Fruit fly (Drosophila melanogaster) whole organism, embryonic: ENCODE measurements around the gene CG9133.

Experiments
- Aef1 ChIP-seq: fragments of 200-800 bp; sonication (Bioruptor generic); IDR thresholded peaks from 3 replicates; pipeline ENCODE4 v1.3.6; 2022; ENCODE audit warnings: missing biosample characterization, missing genetic modification characterization
- Antp ChIP-seq: fragments of 200-800 bp; sonication (Bioruptor generic); optimal IDR thresholded peaks from 3 replicates; lab custom pipeline; 2016; ENCODE audit warnings: missing biosample characterization, missing genetic modification characterization
- CG10565 ChIP-seq: fragments of 200-800 bp; sonication (Bioruptor generic); optimal IDR thresholded peaks from 3 replicates; lab custom pipeline; 2016; ENCODE audit warnings: missing biosample characterization, mild to moderate bottlenecking, missing genetic modification characterization
- CG10979 ChIP-seq: fragments of 200-800 bp; sonication (Bioruptor generic); optimal IDR thresholded peaks from 2 replicates; lab custom pipeline; 2018; ENCODE audit warnings: missing biosample characterization, mild to moderate bottlenecking, missing genetic modification characterization, moderate library complexity
- CG12236 ChIP-seq: fragments of 200-800 bp; sonication (Bioruptor generic); optimal IDR thresholded peaks from 2 replicates; lab custom pipeline; 2016; ENCODE audit warnings: missing biosample characterization, missing genetic modification characterization
- CG12744 ChIP-seq: fragments of 200-800 bp; sonication (Bioruptor generic); optimal IDR thresholded peaks from 2 replicates; lab custom pipeline; 2016; ENCODE audit warnings: missing biosample characterization, missing genetic modification characterization
- CG13287 ChIP-seq: fragments of 200-800 bp; sonication (Bioruptor generic); IDR thresholded peaks from 2 replicates; pipeline ENCODE4 v1.3.6; 2022; ENCODE audit warnings: missing biosample characterization, missing genetic modification characterization; ENCODE audit not compliant: partially characterized antibody
- CG13775 ChIP-seq: fragments of 200-800 bp; sonication (Bioruptor generic); optimal IDR thresholded peaks from 3 replicates; lab custom pipeline; 2017; ENCODE audit warnings: missing biosample characterization, mild to moderate bottlenecking, missing genetic modification characterization
- CG13894 ChIP-seq: fragments of 200-800 bp; sonication (Bioruptor generic); optimal IDR thresholded peaks from 3 replicates; lab custom pipeline; 2018; ENCODE audit warnings: missing biosample characterization, mild to moderate bottlenecking, missing genetic modification characterization, moderate library complexity
- CG14710 ChIP-seq: fragments of 200-800 bp; sonication (Bioruptor generic); optimal IDR thresholded peaks from 3 replicates; lab custom pipeline; 2019; ENCODE audit warnings: missing biosample characterization, mild to moderate bottlenecking, missing genetic modification characterization, moderate library complexity
- CG15479 ChIP-seq: fragments of 200-800 bp; sonication (Bioruptor generic); optimal IDR thresholded peaks from 3 replicates; lab custom pipeline; 2019; ENCODE audit warnings: missing biosample characterization, mild to moderate bottlenecking, missing genetic modification characterization, moderate library complexity
- CG15514 ChIP-seq: fragments of 200-800 bp; sonication (Bioruptor generic); optimal IDR thresholded peaks from 3 replicates; lab custom pipeline; 2017; ENCODE audit warnings: missing biosample characterization, missing genetic modification characterization, mild to moderate bottlenecking, moderate library complexity, missing genetic modification reagents
- CG1603 ChIP-seq: fragments of 200-800 bp; sonication (Bioruptor generic); optimal IDR thresholded peaks from 2 replicates; lab custom pipeline; 2019; ENCODE audit warnings: missing biosample characterization, mild to moderate bottlenecking, missing genetic modification characterization, moderate library complexity
- CG17385 ChIP-seq: fragments of 200-800 bp; sonication (Bioruptor generic); optimal IDR thresholded peaks from 3 replicates; lab custom pipeline; 2018; ENCODE audit warnings: missing biosample characterization, mild to moderate bottlenecking, missing genetic modification characterization
- CG17829 ChIP-seq: fragments of 200-800 bp; optimal IDR thresholded peaks from 2 replicates; lab custom pipeline; 2019; ENCODE audit warnings: missing biosample characterization, mild to moderate bottlenecking, missing genetic modification characterization, moderate library complexity
- CG1832 ChIP-seq: fragments of 200-800 bp; sonication (Bioruptor generic); optimal IDR thresholded peaks from 2 replicates; lab custom pipeline; 2017; ENCODE audit warnings: missing biosample characterization, mild to moderate bottlenecking, missing genetic modification characterization, inconsistent platforms
- CG3726 ChIP-seq: fragments of 200-800 bp; sonication (Bioruptor generic); IDR thresholded peaks from 3 replicates; pipeline ENCODE4, ENCODE4 v1.3.6; 2022; ENCODE audit warnings: missing biosample characterization, missing genetic modification characterization
- CG4282 ChIP-seq: fragments of 200-800 bp; sonication (Bioruptor generic); optimal IDR thresholded peaks from 2 replicates; lab custom pipeline; 2016; ENCODE audit warnings: missing biosample characterization, missing genetic modification characterization
- CG6272 ChIP-seq: fragments of 200-800 bp; sonication (Bioruptor generic); IDR thresholded peaks from 2 replicates; pipeline ENCODE4 v1.3.6; 2022; ENCODE audit warnings: missing biosample characterization, missing genetic modification characterization
- CG7372 ChIP-seq: fragments of 200-800 bp; sonication (Bioruptor generic); IDR thresholded peaks from 2 replicates; pipeline ENCODE4 v1.3.6; 2022; ENCODE audit warnings: missing biosample characterization, missing genetic modification characterization
- CG7963 ChIP-seq: fragments of 200-800 bp; sonication (Bioruptor generic); IDR thresholded peaks from 3 replicates; pipeline ENCODE4 v1.3.6; 2022; ENCODE audit warnings: missing biosample characterization, missing genetic modification characterization; ENCODE audit not compliant: partially characterized antibody
- CG8478 ChIP-seq: fragments of >200 bp; optimal IDR thresholded peaks from 2 replicates; lab custom pipeline; 2018
- CG8944 ChIP-seq: fragments of 200-800 bp; sonication (Bioruptor generic); optimal IDR thresholded peaks from 3 replicates; lab custom pipeline; 2016; ENCODE audit warnings: missing biosample characterization, missing genetic modification characterization
- CG9437 ChIP-seq: fragments of 200-800 bp; sonication (Bioruptor generic); optimal IDR thresholded peaks from 2 replicates; lab custom pipeline; 2018; ENCODE audit warnings: missing biosample characterization, mild to moderate bottlenecking, missing genetic modification characterization
- CoRest ChIP-seq: fragments of 200-800 bp; sonication (Bioruptor generic); optimal IDR thresholded peaks from 3 replicates; lab custom pipeline; 2018; ENCODE audit warnings: missing biosample characterization, mild to moderate bottlenecking, missing genetic modification characterization, moderate library complexity
- CrebB ChIP-seq: fragments of 200-800 bp; sonication (Bioruptor generic); optimal IDR thresholded peaks from 3 replicates; lab custom pipeline; 2018; ENCODE audit warnings: missing biosample characterization, mild to moderate bottlenecking, missing genetic modification characterization
- GATAe ChIP-seq: fragments of 200-800 bp; sonication (Bioruptor generic); conservative IDR thresholded peaks from 2 replicates; pipeline ENCODE4 v1.3.6; 2022; ENCODE audit warnings: missing biosample characterization, missing genetic modification characterization
- Hand ChIP-seq: fragments of 200-800 bp; sonication (Bioruptor generic); optimal IDR thresholded peaks from 2 replicates; lab custom pipeline; 2017; ENCODE audit warnings: mild to moderate bottlenecking, missing biosample characterization, missing genetic modification reagents, missing genetic modification characterization
- Kr ChIP-seq: fragments of 200-800 bp; sonication (Bioruptor generic); optimal IDR thresholded peaks from 2 replicates; lab custom pipeline; 2017; ENCODE audit warnings: missing biosample characterization, mild to moderate bottlenecking, missing genetic modification characterization
- Mad ChIP-seq: fragments of 200-800 bp; sonication (Bioruptor generic); optimal IDR thresholded peaks from 2 replicates; lab custom pipeline; 2016; ENCODE audit warnings: missing biosample characterization, missing genetic modification characterization
- Oli ChIP-seq: fragments of 200-800 bp; sonication (Bioruptor generic); optimal IDR thresholded peaks from 2 replicates; lab custom pipeline; 2018; ENCODE audit warnings: missing biosample characterization, mild to moderate bottlenecking, missing genetic modification characterization, moderate library complexity
- Sox102F ChIP-seq: fragments of 200-800 bp; sonication (Bioruptor generic); optimal IDR thresholded peaks from 2 replicates; lab custom pipeline; 2018; ENCODE audit warnings: missing biosample characterization, mild to moderate bottlenecking, missing genetic modification characterization, moderate library complexity
- TFAM ChIP-seq: fragments of 200-800 bp; sonication (Bioruptor generic); optimal IDR thresholded peaks from 2 replicates; lab custom pipeline; 2017; ENCODE audit warnings: missing biosample characterization, missing genetic modification characterization, inconsistent platforms
- Xbp1 ChIP-seq: fragments of 200-800 bp; sonication (Bioruptor generic); optimal IDR thresholded peaks from 3 replicates; lab custom pipeline; 2016; ENCODE audit warnings: missing biosample characterization, mild to moderate bottlenecking, missing genetic modification characterization
- bab2 ChIP-seq: fragments of 200-800 bp; sonication (Bioruptor generic); optimal IDR thresholded peaks from 2 replicates; lab custom pipeline; 2016; ENCODE audit warnings: missing biosample characterization, missing genetic modification characterization
- bbx ChIP-seq: fragments of 200-800 bp; sonication (Bioruptor generic); IDR thresholded peaks from 2 replicates; pipeline ENCODE4 v1.3.6; 2022; ENCODE audit warnings: missing biosample characterization, missing genetic modification characterization; ENCODE audit not compliant: partially characterized antibody
- bigmax ChIP-seq: fragments of 200-800 bp; sonication (Bioruptor generic); optimal IDR thresholded peaks from 2 replicates; lab custom pipeline; 2018; ENCODE audit warnings: missing biosample characterization, mild to moderate bottlenecking, missing genetic modification characterization
- cad ChIP-seq: fragments of >200 bp; optimal IDR thresholded peaks from 2 replicates; lab custom pipeline; 2017; ENCODE audit warnings: missing biosample characterization, missing genetic modification characterization
- dmrt99B ChIP-seq: fragments of 200-800 bp; sonication (Bioruptor generic); optimal IDR thresholded peaks from 2 replicates; lab custom pipeline; 2018; ENCODE audit warnings: missing biosample characterization, mild to moderate bottlenecking, missing genetic modification characterization, moderate library complexity
- dysf ChIP-seq: fragments of 200-800 bp; sonication (Bioruptor generic); IDR thresholded peaks from 3 replicates; pipeline ENCODE4 v1.3.6; 2022; ENCODE audit warnings: missing biosample characterization, missing genetic modification characterization
- lbe ChIP-seq: fragments of 200-800 bp; sonication (Bioruptor generic); optimal IDR thresholded peaks from 2 replicates; lab custom pipeline; 2016; ENCODE audit warnings: missing biosample characterization, mild to moderate bottlenecking, missing genetic modification characterization
- lilli ChIP-seq: fragments of 200-800 bp; sonication (Bioruptor generic); optimal IDR thresholded peaks from 3 replicates; lab custom pipeline; 2016; ENCODE audit warnings: missing biosample characterization, missing genetic modification characterization
- onecut ChIP-seq: fragments of 200-800 bp; sonication (Bioruptor generic); IDR thresholded peaks from 2 replicates; pipeline ENCODE4 v1.3.6; 2022; ENCODE audit warnings: missing biosample characterization, missing genetic modification characterization
- org-1 ChIP-seq: fragments of 200-800 bp; sonication (Bioruptor generic); optimal IDR thresholded peaks from 2 replicates; lab custom pipeline; 2017; ENCODE audit warnings: missing biosample characterization, missing genetic modification characterization
- pzg ChIP-seq: fragments of 200-800 bp; sonication (Bioruptor generic); optimal IDR thresholded peaks from 3 replicates; lab custom pipeline; 2018; ENCODE audit warnings: missing biosample characterization, mild to moderate bottlenecking, missing genetic modification characterization, moderate library complexity
- run ChIP-seq: fragments of 200-800 bp; sonication (Bioruptor generic); optimal IDR thresholded peaks from 3 replicates; lab custom pipeline; 2018; ENCODE audit warnings: missing biosample characterization, mild to moderate bottlenecking, missing genetic modification characterization
- slou ChIP-seq: fragments of 200-800 bp; sonication (Bioruptor generic); optimal IDR thresholded peaks from 3 replicates; lab custom pipeline; 2016; ENCODE audit warnings: missing biosample characterization, missing genetic modification characterization
- tll ChIP-seq, 2 experiments: fragments of 200-800 bp in 1 of 2; fragments of >200 bp in 1 of 2; sonication (Bioruptor generic) in 1 of 2; optimal IDR thresholded peaks; 2 replicates each; lab custom pipeline; 2017 to 2019; ENCODE audit warnings: missing biosample characterization in 2 of 2, missing genetic modification characterization in 2 of 2, mild to moderate bottlenecking in 1 of 2, moderate library complexity in 1 of 2
- zfh1 ChIP-seq: fragments of 200-800 bp; sonication (Bioruptor generic); IDR thresholded peaks from 3 replicates; pipeline ENCODE4 v1.3.6; 2022; ENCODE audit warnings: missing biosample characterization, missing genetic modification characterization

CG9133 gene

DNA sequence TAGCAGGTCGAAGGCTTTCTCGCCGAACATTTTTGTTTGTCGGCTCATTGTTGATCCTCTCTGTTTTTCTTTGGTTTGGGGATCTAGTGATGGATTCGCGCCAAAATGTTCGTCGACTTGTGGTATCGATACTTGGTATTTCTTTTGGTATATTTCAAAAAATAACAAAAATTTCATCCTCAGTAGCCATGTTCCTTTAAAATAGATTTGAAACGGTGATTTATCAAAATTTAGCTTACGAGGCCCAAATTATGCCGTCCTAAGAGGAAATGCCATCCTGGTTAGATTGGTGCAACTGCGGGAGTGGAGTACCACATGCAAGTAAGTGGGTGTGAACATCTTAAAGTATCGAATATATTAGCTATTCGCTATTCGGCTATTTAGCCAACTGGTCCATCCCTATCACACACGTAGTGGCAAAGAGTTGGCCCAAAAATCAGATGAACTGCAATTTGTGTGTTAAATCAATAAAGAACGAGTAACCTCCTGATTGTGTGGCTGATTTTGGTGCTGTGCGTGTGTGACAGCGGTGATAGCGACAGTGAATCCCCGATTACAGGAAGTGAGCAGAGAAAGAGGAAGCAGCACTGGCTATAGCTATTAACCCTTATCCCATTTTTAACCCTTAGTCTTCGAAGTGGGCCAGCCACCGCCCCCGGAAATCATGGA is 4.1 kb upstream of the CG9133 start, which contains the start of the genes Psf1 and Sac1 (continued):
- TF ChIP-seq CG4282 (GFP tag; lab: Kevin White, UChicago) (no peak), CG13894 (tag; lab: Kevin White, UChicago) (no peak), Sox102F (GFP tag; lab: Kevin White, UChicago) (peak; percentile 32), TFAM (GFP tag; lab: Kevin White, UChicago) (no peak), cad (GFP tag; lab: Kevin White, UChicago) (no peak), Xbp1 (peak; percentile 70), CG15479 (GFP tag; lab: Kevin White, UChicago) (no peak), Kr (no peak), lilli (peak; percentile 76), Antp (GFP tag; lab: Kevin White, UChicago) (peak; percentile 72), CoRest (tag; lab: Kevin White, UChicago) (peak; percentile 71), CG14710 (peak; percentile 81), CrebB (no peak), onecut (GFP tag; lab: Robert Waterston, UW) (peak; percentile 66), zfh1 (peak; percentile 36; the same call in 1 of the 3 replicates), CG15514 (peak; percentile 56), CG10565 (GFP tag; lab: Kevin White, UChicago) (no peak), bigmax (GFP tag; lab: Kevin White, UChicago) (no peak), CG3726 (GFP tag; lab: Robert Waterston, UW) (no peak), CG10979 (tag; lab: Kevin White, UChicago) (peak; percentile 40), tll (GFP tag; optimal IDR thresholded peaks at IDR 0.05; lab: Kevin White, UChicago) (peak in 1 of 2 experiments; percentile 61), Aef1 (GFP tag; lab: Robert Waterston, UW) (0 out of 3 replicates have a peak, but pooled peaks have one; percentile 25), bab2 (GFP tag; lab: Kevin White, UChicago) (peak; percentile 73), CG17385 (GFP tag; lab: Kevin White, UChicago) (peak; percentile 79), CG7372 (GFP tag; lab: Robert Waterston, UW) (no peak), slou (GFP tag; lab: Kevin White, UChicago) (no peak), GATAe (GFP tag; lab: Robert Waterston, UW) (no peak), CG7963 (GFP tag; lab: Robert Waterston, UW) (no peak), CG9437 (peak; percentile 50), Oli (tag; lab: Kevin White, UChicago) (no peak), CG13775 (GFP tag; lab: Kevin White, UChicago) (peak; percentile 50), CG1832 (GFP tag; lab: Kevin White, UChicago) (no peak), dysf (GFP tag; lab: Robert Waterston, UW) (peak; percentile 58; the same call in 1 of the 3 replicates), CG8478 (lab: Kevin White, UChicago) (no peak), CG13287 (GFP tag; lab: Robert Waterston, UW) (peak; percentile 88), dmrt99B (tag; lab: Kevin White, UChicago) (no peak), CG12744 (GFP tag; lab: Kevin White, UChicago) (no peak), CG1603 (tag; lab: Kevin White, UChicago) (peak; percentile 71), org-1 (GFP tag; lab: Kevin White, UChicago) (no peak), lbe (GFP tag; lab: Kevin White, UChicago) (no peak), run (tag; lab: Kevin White, UChicago) (no peak), Mad (GFP tag; lab: Kevin White, UChicago) (peak; percentile 17), Hand (GFP tag; lab: Kevin White, UChicago) (no peak), pzg (GFP tag; lab: Kevin White, UChicago) (peak; percentile 77), CG12236 (GFP tag; lab: Kevin White, UChicago) (no peak), CG6272 (GFP tag; lab: Robert Waterston, UW) (peak; percentile 49; the same call in 1 of the 2 replicates), CG8944 (peak; percentile 59), CG17829 (peak; percentile 62), bbx (GFP tag; lab: Robert Waterston, UW) (peak; percentile 68)
